Worm (Caenorhabditis elegans): ENCODE data around the gene F09E5.3.
A peak's percentile ranks its signal among the peaks of the same experiment; 100 is the strongest.

Gene F09E5.3

DNA sequence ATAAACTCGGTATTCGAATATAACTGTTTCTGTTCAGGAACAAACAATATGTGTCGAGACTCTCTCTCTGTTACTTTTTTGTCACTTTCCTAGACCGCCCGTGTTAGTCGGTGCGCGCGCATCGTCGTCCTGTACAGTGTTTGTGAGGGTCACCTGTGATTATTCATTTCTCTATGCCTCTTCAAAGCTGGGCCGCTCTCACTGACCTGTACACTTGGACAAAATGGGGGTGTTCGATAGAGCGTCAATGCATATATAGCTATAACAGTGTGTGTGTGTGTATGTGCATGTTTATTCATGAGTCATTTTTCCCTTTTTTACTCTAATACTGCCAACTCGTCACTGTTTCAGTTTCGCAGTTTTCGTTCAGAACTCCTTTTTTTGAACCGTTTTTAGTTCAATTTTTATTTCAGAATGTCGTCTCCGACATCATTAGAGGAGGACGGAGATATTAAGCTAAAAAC lies 5.8 kb downstream of the F09E5.3 start, which contains the start of gene pkc-3 (continued):
- TF ChIP-seq nhr-179 (tag; optimal IDR thresholded peaks at IDR 0.05) (no peak), C06A6.2 (GFP tag; conservative IDR thresholded peaks at IDR 0.05) (peak; percentile 35; the same call in 1 of the 2 replicates), K12H6.12 (tag; optimal IDR thresholded peaks at IDR 0.05) (peak; percentile 40), lin-40 (tag; optimal IDR thresholded peaks at IDR 0.05) (peak; percentile 62), ztf-26 (tag; optimal IDR thresholded peaks at IDR 0.05) (peak; percentile 51), egl-18 (GFP tag; IDR thresholded peaks at IDR 0.05) (0 out of 2 replicates have a peak, but pooled peaks have one; percentile 3), rcor-1 (GFP tag; IDR thresholded peaks at IDR 0.05) (peak; percentile 39; the same call in 1 of the 2 replicates), F52B5.7 (tag; optimal IDR thresholded peaks at IDR 0.05) (peak; percentile 53), hlh-26 (GFP tag; conservative IDR thresholded peaks at IDR 0.05) (no peak), Y53G8AR.9 (GFP tag; conservative IDR thresholded peaks at IDR 0.05) (peak; percentile 86), hlh-12 (tag; optimal IDR thresholded peaks at IDR 0.05) (no peak), pha-4 (tag; optimal IDR thresholded peaks at IDR 0.05) (peak; percentile 54), lir-1 (GFP tag; conservative IDR thresholded peaks at IDR 0.05) (0 out of 2 replicates have a peak, but pooled peaks have one; percentile 41), attf-6 (GFP tag; IDR thresholded peaks at IDR 0.05) (peak; percentile 45; the same call in 1 of the 2 replicates), repo-1 (tag; optimal IDR thresholded peaks at IDR 0.05) (peak; percentile 79), T26A5.8 (tag; optimal IDR thresholded peaks at IDR 0.05) (no peak), ztf-28 (GFP tag; IDR thresholded peaks at IDR 0.05) (no peak), hrde-1 (tag; optimal IDR thresholded peaks at IDR 0.05; ENCODE audit: borderline replicate concordance) (peak; percentile 3), cebp-2 (GFP tag; IDR thresholded peaks at IDR 0.05) (0 out of 2 replicates have a peak, but pooled peaks have one; percentile 31), madf-6 (GFP tag; IDR thresholded peaks at IDR 0.05) (peak; percentile 70; the same call in 1 of the 2 replicates), cebp-1 (GFP tag; IDR thresholded peaks at IDR 0.05) (no peak), cebp-1 (tag; optimal IDR thresholded peaks at IDR 0.05) (peak; percentile 65), ceh-40 (GFP tag; IDR thresholded peaks at IDR 0.05) (0 out of 2 replicates have a peak, but pooled peaks have one; percentile 10), Y53F4B.3 (GFP tag; IDR thresholded peaks at IDR 0.05) (no peak), egl-44 (GFP tag; IDR thresholded peaks at IDR 0.05) (peak; percentile 30; the same call in 1 of the 2 replicates), lin-26 (GFP tag; IDR thresholded peaks at IDR 0.05) (peak; percentile 72), F57C9.4 (tag; optimal IDR thresholded peaks at IDR 0.05) (no peak), gei-17 (GFP tag; optimal IDR thresholded peaks at IDR 0.05) (peak; percentile 10), ceh-27 (GFP tag; optimal IDR thresholded peaks at IDR 0.05) (peak; percentile 65), mcd-1 (GFP tag; IDR thresholded peaks at IDR 0.05) (peak; percentile 47; the same call in 1 of the 2 replicates), lsy-27 (tag; optimal IDR thresholded peaks at IDR 0.05; ENCODE audit: borderline replicate concordance, insufficient read depth) (no peak)

DNA sequence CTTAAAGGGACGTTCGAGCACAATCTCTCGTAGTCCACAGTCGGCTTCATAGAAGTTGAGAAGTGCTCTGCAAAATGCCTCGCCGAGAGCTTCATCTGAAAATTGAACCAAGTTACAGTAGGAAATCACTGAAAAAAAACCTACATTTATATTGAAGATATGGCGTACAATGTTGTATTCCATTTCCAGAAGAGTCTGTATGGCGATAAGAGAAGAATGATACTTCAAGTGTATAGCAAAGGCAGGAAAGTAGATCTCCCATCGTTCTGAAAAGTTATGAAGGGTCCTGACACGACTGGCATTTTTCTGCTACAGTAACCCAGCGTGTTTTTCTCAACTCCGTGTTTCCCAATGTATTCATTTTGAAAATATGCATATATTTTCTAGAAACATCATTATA lies 10.5 kb downstream of the F09E5.3 start:
- TF ChIP-seq nfyb-1 (GFP tag; IDR thresholded peaks at IDR 0.05): 0 out of 2 replicates have a peak, but pooled peaks have one; percentile 8
- TF ChIP-seq D2030.7 (GFP tag; IDR thresholded peaks at IDR 0.05): no peak
- TF ChIP-seq hrde-1 (tag; optimal IDR thresholded peaks at IDR 0.05; ENCODE audit: borderline replicate concordance): peak; percentile 53

DNA sequence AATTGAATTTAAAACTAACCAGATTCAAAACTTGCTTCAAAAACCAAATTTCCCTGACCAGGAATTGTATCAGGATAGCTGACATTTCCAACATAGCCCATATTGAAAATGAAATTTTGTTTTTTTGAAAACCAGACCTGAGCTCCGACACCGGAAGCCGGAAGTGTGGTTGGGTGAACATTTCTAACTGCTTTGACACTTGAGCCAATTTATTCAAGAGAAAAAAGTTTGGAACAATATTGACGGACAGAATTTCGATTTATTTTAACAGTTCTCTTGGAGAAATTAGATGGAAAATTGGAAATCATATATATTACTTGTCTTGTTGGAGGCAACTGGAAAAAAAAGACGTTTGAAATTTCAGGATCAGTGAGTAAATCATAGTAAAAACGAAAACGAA lies 13.4 kb downstream of the F09E5.3 start, which contains the start of gene ccpp-6:
ccpp-6 (minus strand) TSS at position 101 of the 400 bp plus-strand sequence.
- no peak for TF ChIP-seq lsy-27 (tag; optimal IDR thresholded peaks at IDR 0.05; ENCODE audit: borderline replicate concordance, insufficient read depth)
- TF ChIP-seq hsf-1 (GFP tag; IDR thresholded peaks at IDR 0.05): 0 out of 2 replicates have a peak, but pooled peaks have one; percentile 22
- no peak for TF ChIP-seq dpff-1 (tag; optimal IDR thresholded peaks at IDR 0.05)
- no peak for TF ChIP-seq snpc-1.1 (tag; optimal IDR thresholded peaks at IDR 0.05; ENCODE audit: insufficient read depth)
- TF ChIP-seq mxl-1 (tag; optimal IDR thresholded peaks at IDR 0.05): no peak
- TF ChIP-seq ZK185.1 (tag; optimal IDR thresholded peaks at IDR 0.05; ENCODE audit: poor library complexity, severe bottlenecking): no peak
- TF ChIP-seq ekl-4 (GFP tag; IDR thresholded peaks at IDR 0.05): no peak
- no peak for TF ChIP-seq nhr-27 (tag; optimal IDR thresholded peaks at IDR 0.05)
- no peak for TF ChIP-seq ceh-91 (GFP tag; IDR thresholded peaks at IDR 0.05)
- no peak for TF ChIP-seq K12H6.12 (tag; optimal IDR thresholded peaks at IDR 0.05)
- no peak for TF ChIP-seq K11D2.4 (GFP tag; IDR thresholded peaks at IDR 0.05)
- peak; percentile 36; the same call in 1 of the 2 replicates for TF ChIP-seq Y95B8A.8 (GFP tag; IDR thresholded peaks at IDR 0.05)
- no peak for TF ChIP-seq rec-8 (tag; optimal IDR thresholded peaks at IDR 0.05)
- no peak for TF ChIP-seq fkh-3 (tag; optimal IDR thresholded peaks at IDR 0.05)
- no peak for TF ChIP-seq somi-1 (GFP tag; optimal IDR thresholded peaks at IDR 0.05)
- TF ChIP-seq mcd-1 (GFP tag; IDR thresholded peaks at IDR 0.05): no peak

All from whole organism, young adult.